Worm (Caenorhabditis elegans) whole organism, early embryonic: ENCODE measurements around the gene wdr-83.

Experiments
- B0310.2 ChIP-seq: sonication (generic microtip); optimal IDR thresholded peaks from 2 replicates; lab custom pipeline; 2016; ENCODE audit warnings: mild to moderate bottlenecking, missing genetic modification characterization, missing compliant biosample characterization
- F13C5.2 ChIP-seq: sonication (generic microtip); optimal IDR thresholded peaks from 2 replicates; lab custom pipeline; 2017; ENCODE audit warnings: mild to moderate bottlenecking, missing genetic modification characterization, inconsistent platforms, missing compliant biosample characterization
- aly-1 ChIP-seq: sonication (generic microtip); optimal IDR thresholded peaks from 2 replicates; lab custom pipeline; 2016; ENCODE audit warnings: missing genetic modification characterization, missing compliant biosample characterization
- ama-1 ChIP-seq: fragments of 150-350 bp; optimal IDR thresholded peaks from 2 replicates; lab custom pipeline; 2014
- ceh-13 ChIP-seq: fragments of 200-800 bp; sonication (Bioruptor generic); optimal IDR thresholded peaks from 2 replicates; lab custom pipeline; 2018; ENCODE audit warnings: mild to moderate bottlenecking, missing genetic modification characterization, missing compliant biosample characterization
- ceh-36 ChIP-seq: sonication (generic microtip); optimal IDR thresholded peaks from 2 replicates; lab custom pipeline; 2016; ENCODE audit warnings: missing genetic modification characterization, inconsistent platforms, missing compliant biosample characterization
- ets-7 ChIP-seq: sonication (generic microtip); optimal IDR thresholded peaks from 2 replicates; lab custom pipeline; 2016; ENCODE audit warnings: missing genotype, missing genetic modification characterization, missing compliant biosample characterization
- flt-1 ChIP-seq: fragments of 200-800 bp; sonication (Bioruptor generic); IDR thresholded peaks from 2 replicates; pipeline ENCODE4 v1.3.6; 2022; ENCODE audit warnings: missing genetic modification characterization, missing compliant biosample characterization
- hmbx-1 ChIP-seq: sonication (generic microtip); optimal IDR thresholded peaks from 2 replicates; lab custom pipeline; 2016; ENCODE audit warnings: mild to moderate bottlenecking, missing genetic modification characterization, missing compliant biosample characterization
- hmg-4 ChIP-seq: fragments of 200-800 bp; sonication (Bioruptor generic); optimal IDR thresholded peaks from 2 replicates; lab custom pipeline; 2018; ENCODE audit warnings: mild to moderate bottlenecking, missing genetic modification characterization, missing compliant biosample characterization
- hnd-1 ChIP-seq: sonication (generic microtip); optimal IDR thresholded peaks from 2 replicates; lab custom pipeline; 2016; ENCODE audit warnings: missing genetic modification characterization, missing compliant biosample characterization
- pes-1 ChIP-seq: fragments of 200-800 bp; sonication (Bioruptor generic); IDR thresholded peaks from 2 replicates; pipeline ENCODE4 v1.3.6; 2022; ENCODE audit warnings: missing genetic modification reagents, missing genetic modification characterization, missing compliant biosample characterization
- scrt-1 ChIP-seq: fragments of 200-800 bp; sonication (Bioruptor generic); IDR thresholded peaks from 2 replicates; pipeline ENCODE4 v1.3.6; 2022; ENCODE audit warnings: missing genetic modification characterization, missing compliant biosample characterization
- sea-1 ChIP-seq: fragments of 200-800 bp; sonication (Bioruptor generic); conservative IDR thresholded peaks from 2 replicates; pipeline ENCODE4 v1.3.6; 2022; ENCODE audit warnings: missing genetic modification characterization, missing compliant biosample characterization
- tbx-11 ChIP-seq: fragments of 200-800 bp; sonication (Bioruptor generic); IDR thresholded peaks from 2 replicates; pipeline ENCODE4 v1.3.6; 2022; ENCODE audit warnings: missing genetic modification characterization, missing compliant biosample characterization
- tbx-37 ChIP-seq: fragments of 200-800 bp; sonication (Bioruptor generic); conservative IDR thresholded peaks from 2 replicates; pipeline ENCODE4 v1.3.6; 2022; ENCODE audit warnings: missing genetic modification reagents, missing genetic modification characterization, missing compliant biosample characterization
- tra-4 ChIP-seq: sonication (generic microtip); optimal IDR thresholded peaks from 2 replicates; lab custom pipeline; 2017; ENCODE audit warnings: missing genetic modification characterization, missing compliant biosample characterization

The wdr-83 gene

DNA sequence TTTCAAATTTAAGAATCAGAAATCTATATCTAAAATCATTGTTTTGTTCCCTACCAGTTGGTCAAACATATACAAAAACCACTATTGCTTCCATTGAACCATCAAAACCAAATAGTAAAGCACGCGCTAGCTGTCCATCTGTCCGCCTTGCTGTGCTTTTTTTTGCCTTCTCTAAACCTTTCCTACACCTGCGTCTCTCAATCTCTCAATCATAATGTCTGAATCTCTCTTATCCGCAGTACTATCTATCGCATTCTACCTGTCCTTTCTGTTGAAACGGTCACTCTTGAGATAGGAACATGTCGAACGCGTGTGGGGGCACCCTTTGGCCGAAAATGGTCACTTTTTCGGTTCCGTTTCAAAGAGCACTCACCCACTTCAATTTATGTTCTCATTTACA is 15.8 kb upstream of the wdr-83 start:
- TF ChIP-seq tra-4 (tag; lab: Kevin White, UChicago): no peak
- TF ChIP-seq hmg-4 (GFP tag; lab: Kevin White, UChicago): no peak
- no peak for TF ChIP-seq ets-7 (tag; lab: Kevin White, UChicago)
- no peak for TF ChIP-seq tbx-37 (GFP tag; lab: Robert Waterston, UW)
- TF ChIP-seq scrt-1 (GFP tag; lab: Robert Waterston, UW): no peak
- no peak for TF ChIP-seq F13C5.2 (tag; lab: Kevin White, UChicago)
- TF ChIP-seq aly-1: no peak
- no peak for TF ChIP-seq tbx-11 (GFP tag; lab: Robert Waterston, UW)
- no peak for TF ChIP-seq flt-1 (GFP tag; lab: Robert Waterston, UW)
- TF ChIP-seq pes-1: no peak
- no peak for TF ChIP-seq hnd-1 (tag; lab: Kevin White, UChicago)
- TF ChIP-seq sea-1 (GFP tag; lab: Robert Waterston, UW): no peak
- TF ChIP-seq ceh-36 (tag; lab: Kevin White, UChicago): no peak

DNA sequence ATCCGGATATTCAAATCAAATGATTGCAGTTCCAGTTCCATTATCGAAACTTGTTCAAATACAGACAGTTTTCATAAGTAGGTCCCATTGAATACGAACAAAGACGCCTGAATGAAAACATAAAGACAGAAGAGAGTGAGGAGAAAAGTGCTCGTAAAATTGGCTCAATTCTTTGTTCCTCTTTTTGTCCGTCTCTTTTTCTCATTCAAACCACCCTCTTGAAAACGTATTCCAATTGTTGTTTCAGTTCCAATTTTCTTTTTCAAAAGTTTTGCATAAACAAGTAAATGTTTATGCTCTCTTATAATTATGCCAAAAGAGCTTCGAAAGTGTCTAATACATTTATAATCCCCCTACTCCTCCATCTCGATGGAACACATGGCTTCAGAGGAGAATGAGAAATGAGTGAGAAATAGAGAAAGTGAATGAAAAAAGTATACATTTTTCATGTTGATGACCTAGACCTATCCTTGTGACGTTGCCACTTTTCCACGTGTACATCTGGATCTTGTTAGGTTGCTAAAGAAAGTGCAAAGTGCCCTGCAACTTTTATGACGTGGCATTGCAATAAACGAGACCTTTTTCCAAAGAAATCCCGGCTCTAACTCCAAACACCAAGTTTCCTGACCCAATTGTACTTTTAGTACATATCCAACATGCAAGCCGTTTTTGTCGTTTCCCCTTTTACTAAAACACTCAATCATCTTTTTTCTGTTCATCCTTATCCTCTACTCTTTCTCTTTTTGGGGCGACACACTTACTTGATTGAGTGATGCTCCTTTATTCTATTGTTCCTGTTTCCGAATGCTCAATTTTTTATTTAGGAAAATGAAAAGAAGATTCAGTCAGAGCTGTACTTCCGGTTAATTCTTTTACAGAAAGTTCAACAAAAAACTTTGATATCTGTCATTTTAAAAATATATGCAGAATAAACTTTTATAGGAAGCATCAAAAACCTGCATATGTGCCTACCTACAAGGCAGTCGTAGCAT is 15.0 kb upstream of the wdr-83 start:
- no peak for TF ChIP-seq pes-1
- TF ChIP-seq ceh-36 (tag; lab: Kevin White, UChicago): no peak
- no peak for TF ChIP-seq tra-4 (tag; lab: Kevin White, UChicago)
- no peak for TF ChIP-seq F13C5.2 (tag; lab: Kevin White, UChicago)
- no peak for TF ChIP-seq B0310.2 (tag; lab: Kevin White, UChicago)
- TF ChIP-seq hmg-4 (GFP tag; lab: Kevin White, UChicago): no peak
- TF ChIP-seq hmbx-1: no peak
- TF ChIP-seq flt-1 (GFP tag; lab: Robert Waterston, UW): no peak
- no peak for TF ChIP-seq ama-1
- TF ChIP-seq sea-1 (GFP tag; lab: Robert Waterston, UW): no peak
- no peak for TF ChIP-seq scrt-1 (GFP tag; lab: Robert Waterston, UW)
- TF ChIP-seq tbx-11 (GFP tag; lab: Robert Waterston, UW): no peak
- no peak for TF ChIP-seq ceh-13 (GFP tag; lab: Kevin White, UChicago)
- TF ChIP-seq aly-1: no peak
- no peak for TF ChIP-seq hnd-1 (tag; lab: Kevin White, UChicago)
- no peak for TF ChIP-seq ets-7 (tag; lab: Kevin White, UChicago)

DNA sequence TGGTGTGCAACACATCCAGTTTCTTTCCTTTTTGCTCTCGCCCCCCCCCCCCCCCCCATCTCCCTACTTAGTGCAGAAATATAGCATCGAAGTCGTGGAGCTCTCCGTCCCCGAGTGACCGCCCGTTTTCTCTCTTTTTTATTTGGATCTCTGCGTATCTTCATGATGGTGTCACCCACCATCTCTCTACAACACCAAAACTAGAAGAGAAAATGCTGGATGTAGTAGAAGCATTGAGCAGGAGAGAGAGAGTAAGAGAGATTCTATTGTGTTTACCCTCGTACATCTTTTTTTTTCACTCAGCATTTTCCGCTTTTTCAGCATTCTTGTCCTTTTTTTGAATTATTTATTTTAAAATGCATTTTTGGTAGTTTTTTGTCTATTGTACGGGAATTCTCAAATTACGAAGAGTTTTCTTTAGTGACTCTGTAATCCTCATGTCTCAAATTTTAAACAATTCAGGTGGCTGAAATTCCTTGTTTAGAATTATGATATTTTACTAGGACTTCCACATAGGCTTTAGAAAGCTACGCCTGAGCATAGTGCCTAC is 10.9 kb upstream of the wdr-83 start:
- TF ChIP-seq flt-1 (GFP tag; lab: Robert Waterston, UW): no peak
- TF ChIP-seq hmbx-1: no peak
- no peak for TF ChIP-seq ets-7 (tag; lab: Kevin White, UChicago)
- no peak for TF ChIP-seq pes-1
- TF ChIP-seq F13C5.2 (tag; lab: Kevin White, UChicago): no peak
- TF ChIP-seq tra-4 (tag; lab: Kevin White, UChicago): no peak
- no peak for TF ChIP-seq hmg-4 (GFP tag; lab: Kevin White, UChicago)
- TF ChIP-seq ama-1: no peak
- TF ChIP-seq hnd-1 (tag; lab: Kevin White, UChicago): no peak
- TF ChIP-seq tbx-37 (GFP tag; lab: Robert Waterston, UW): no peak
- TF ChIP-seq aly-1: no peak
- no peak for TF ChIP-seq scrt-1 (GFP tag; lab: Robert Waterston, UW)
- TF ChIP-seq ceh-36 (tag; lab: Kevin White, UChicago): no peak
- no peak for TF ChIP-seq ceh-13 (GFP tag; lab: Kevin White, UChicago)

DNA sequence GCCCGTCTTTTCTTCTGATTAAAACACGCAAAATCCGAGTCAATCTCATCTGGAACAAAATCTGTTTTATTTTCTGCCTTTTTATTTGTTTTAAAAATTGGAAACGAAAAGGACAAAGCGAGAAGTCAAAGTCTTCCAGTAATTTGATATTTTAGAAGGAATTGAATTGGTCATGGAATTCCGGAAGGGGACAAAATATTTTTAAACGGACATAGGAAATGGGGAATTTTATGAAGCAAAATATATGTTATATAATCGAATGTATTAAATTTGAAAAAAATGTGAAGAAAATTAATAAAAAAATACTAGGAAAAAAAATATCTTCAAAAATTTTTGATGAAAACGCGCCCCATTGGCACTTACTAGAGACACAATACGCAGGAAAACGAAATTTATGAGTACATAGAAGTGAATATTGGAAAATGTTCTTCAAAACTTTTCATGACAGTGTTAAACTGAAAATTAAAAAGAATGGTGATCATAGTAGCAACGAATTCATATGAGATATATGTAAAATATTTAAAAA is 9.2 kb upstream of the wdr-83 start, which contains the start of gene F33G12.7:
TSS of gene F33G12.7 (minus strand) at position 51 of the 526 bp plus-strand sequence.
- no peak for TF ChIP-seq tbx-37 (GFP tag; lab: Robert Waterston, UW)
- no peak for TF ChIP-seq pes-1
- no peak for TF ChIP-seq scrt-1 (GFP tag; lab: Robert Waterston, UW)
- no peak for TF ChIP-seq B0310.2 (tag; lab: Kevin White, UChicago)
- TF ChIP-seq aly-1: no peak
- TF ChIP-seq F13C5.2 (tag; lab: Kevin White, UChicago): no peak
- TF ChIP-seq sea-1 (GFP tag; lab: Robert Waterston, UW): no peak
- TF ChIP-seq hnd-1 (tag; lab: Kevin White, UChicago): no peak
- no peak for TF ChIP-seq tbx-11 (GFP tag; lab: Robert Waterston, UW)
- TF ChIP-seq ceh-13 (GFP tag; lab: Kevin White, UChicago): no peak
- TF ChIP-seq ceh-36 (tag; lab: Kevin White, UChicago): no peak

DNA sequence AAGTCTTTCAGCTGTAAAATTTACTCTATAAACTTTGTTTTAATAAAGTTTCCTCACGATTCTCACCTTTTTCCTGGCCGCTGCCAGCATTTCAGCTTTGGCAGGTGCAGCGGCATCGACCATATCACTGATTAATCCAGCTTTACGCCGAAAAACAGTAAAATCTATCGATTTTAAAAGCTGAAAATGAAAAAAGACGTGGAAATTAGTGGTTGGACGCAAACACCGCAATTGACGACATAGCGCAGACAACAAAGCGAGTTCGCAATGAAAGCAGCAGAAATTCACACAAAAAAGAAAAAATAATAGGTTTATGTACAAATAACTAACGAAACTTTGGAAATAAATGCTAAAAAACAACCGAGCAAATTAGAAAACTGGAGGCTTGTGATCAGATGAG is 8.4 kb upstream of the wdr-83 start, which contains the start of gene golg-2:
TSS of gene golg-2 (minus strand) at position 180 of the 400 bp plus-strand sequence.
- TF ChIP-seq F13C5.2 (tag; lab: Kevin White, UChicago): no peak
- TF ChIP-seq ceh-13 (GFP tag; lab: Kevin White, UChicago): no peak
- TF ChIP-seq flt-1 (GFP tag; lab: Robert Waterston, UW): no peak
- no peak for TF ChIP-seq pes-1
- no peak for TF ChIP-seq hmg-4 (GFP tag; lab: Kevin White, UChicago)
- no peak for TF ChIP-seq ama-1
- TF ChIP-seq scrt-1 (GFP tag; lab: Robert Waterston, UW): no peak

DNA sequence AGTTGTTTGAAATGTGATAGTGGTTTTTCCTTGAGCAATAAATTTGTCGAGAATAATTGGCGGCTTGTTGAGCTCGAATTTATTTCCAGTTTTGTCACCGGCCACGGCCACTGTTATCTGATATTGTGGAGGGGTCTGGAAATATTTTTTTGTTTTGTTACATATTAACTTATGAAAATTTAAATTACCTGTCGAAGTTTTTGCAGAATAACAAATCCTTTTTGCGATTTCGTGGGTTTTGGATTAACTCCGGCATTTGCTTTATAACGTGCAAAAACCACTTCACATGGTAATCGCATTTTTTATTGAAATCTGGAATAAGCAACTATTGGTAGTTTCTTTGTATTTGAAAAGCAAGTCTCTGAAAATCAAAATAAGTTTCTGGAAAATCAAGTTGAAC is 4.6 kb upstream of the wdr-83 start, which contains the start of gene lrr-1:
TSS of gene lrr-1 (minus strand) at position 312 of the 400 bp plus-strand sequence.
- TF ChIP-seq aly-1 (no peak), hmg-4 (GFP tag; lab: Kevin White, UChicago) (no peak), sea-1 (GFP tag; lab: Robert Waterston, UW) (no peak), ets-7 (tag; lab: Kevin White, UChicago) (no peak), tbx-37 (GFP tag; lab: Robert Waterston, UW) (no peak), ama-1 (no peak), ceh-36 (tag; lab: Kevin White, UChicago) (no peak), tbx-11 (GFP tag; lab: Robert Waterston, UW) (no peak), hmbx-1 (no peak), pes-1 (no peak), ceh-13 (GFP tag; lab: Kevin White, UChicago) (no peak), flt-1 (GFP tag; lab: Robert Waterston, UW) (no peak), hnd-1 (tag; lab: Kevin White, UChicago) (no peak), B0310.2 (tag; lab: Kevin White, UChicago) (no peak), scrt-1 (GFP tag; lab: Robert Waterston, UW) (no peak), F13C5.2 (tag; lab: Kevin White, UChicago) (no peak), tra-4 (tag; lab: Kevin White, UChicago) (no peak)
